Fruit fly (Drosophila melanogaster) whole organism, embryonic: ENCODE results near the gene CG12116.

Experiments
- Ada2b ChIP-seq: fragments of 200-800 bp; sonication (Bioruptor generic); IDR thresholded peaks from 2 replicates; pipeline ENCODE4 v1.3.6; 2022; ENCODE audit warnings: missing biosample characterization, missing genetic modification characterization
- B-H1 ChIP-seq: fragments of 200-800 bp; sonication (Bioruptor generic); IDR thresholded peaks from 3 replicates; pipeline ENCODE4 v1.3.6; 2022; ENCODE audit warnings: missing biosample characterization, missing genetic modification characterization
- Bdp1 ChIP-seq: fragments of 200-800 bp; sonication (Bioruptor generic); optimal IDR thresholded peaks from 3 replicates; lab custom pipeline; 2016; ENCODE audit warnings: missing biosample characterization, missing genetic modification characterization
- CG10147 ChIP-seq: fragments of 200-800 bp; sonication (Bioruptor generic); optimal IDR thresholded peaks from 2 replicates; lab custom pipeline; 2019; ENCODE audit warnings: missing biosample characterization, mild to moderate bottlenecking, missing genetic modification characterization, moderate library complexity
- CG10366 ChIP-seq: fragments of 200-800 bp; sonication (Bioruptor generic); IDR thresholded peaks from 2 replicates; pipeline ENCODE4 v1.3.6; 2022; ENCODE audit warnings: missing biosample characterization, missing genetic modification characterization
- CG10565 ChIP-seq: fragments of 200-800 bp; sonication (Bioruptor generic); optimal IDR thresholded peaks from 3 replicates; lab custom pipeline; 2016; ENCODE audit warnings: missing biosample characterization, mild to moderate bottlenecking, missing genetic modification characterization
- CG1233 ChIP-seq: fragments of 200-800 bp; sonication (Bioruptor generic); optimal IDR thresholded peaks from 4 replicates; lab custom pipeline; 2018; ENCODE audit warnings: missing biosample characterization, mild to moderate bottlenecking, missing genetic modification characterization
- CG12659 ChIP-seq: fragments of 200-800 bp; sonication (Bioruptor generic); optimal IDR thresholded peaks from 3 replicates; lab custom pipeline; 2017; ENCODE audit warnings: mild to moderate bottlenecking, missing biosample characterization, missing genetic modification reagents, missing genetic modification characterization
- CG13287 ChIP-seq: fragments of 200-800 bp; sonication (Bioruptor generic); IDR thresholded peaks from 2 replicates; pipeline ENCODE4 v1.3.6; 2022; ENCODE audit warnings: missing biosample characterization, missing genetic modification characterization; ENCODE audit not compliant: partially characterized antibody
- CG15601 ChIP-seq: fragments of 200-800 bp; sonication (Bioruptor generic); optimal IDR thresholded peaks from 3 replicates; lab custom pipeline; 2019; ENCODE audit warnings: missing biosample characterization, mild to moderate bottlenecking, missing genetic modification characterization, moderate library complexity
- CG16813 ChIP-seq: fragments of 200-800 bp; sonication (Bioruptor generic); IDR thresholded peaks from 3 replicates; pipeline ENCODE4 v1.3.6; 2022; ENCODE audit warnings: missing biosample characterization, missing genetic modification characterization; ENCODE audit not compliant: partially characterized antibody
- CG16815 ChIP-seq: fragments of 200-800 bp; sonication (Bioruptor generic); optimal IDR thresholded peaks from 3 replicates; lab custom pipeline; 2017; ENCODE audit warnings: missing biosample characterization, mild to moderate bottlenecking, missing genetic modification characterization
- CG2120 ChIP-seq: fragments of 200-800 bp; sonication (Bioruptor generic); optimal IDR thresholded peaks from 3 replicates; lab custom pipeline; 2016; ENCODE audit warnings: missing biosample characterization, missing genetic modification characterization
- CG2199 ChIP-seq: fragments of 200-800 bp; sonication (Bioruptor generic); IDR thresholded peaks from 3 replicates; pipeline ENCODE4 v1.3.6; 2022; ENCODE audit warnings: missing biosample characterization, missing genetic modification characterization
- CG2875 ChIP-seq: fragments of 200-800 bp; sonication (Bioruptor generic); optimal IDR thresholded peaks from 2 replicates; lab custom pipeline; 2017; ENCODE audit warnings: missing biosample characterization, mild to moderate bottlenecking, missing genetic modification characterization, missing genetic modification reagents
- CG31441 ChIP-seq: fragments of 200-800 bp; sonication (Bioruptor generic); IDR thresholded peaks from 2 replicates; pipeline ENCODE4 v1.3.6; 2022; ENCODE audit warnings: missing biosample characterization, missing genetic modification characterization
- CG5245 ChIP-seq: fragments of 200-800 bp; sonication (Bioruptor generic); optimal IDR thresholded peaks from 3 replicates; lab custom pipeline; 2016; ENCODE audit warnings: missing biosample characterization, missing genetic modification characterization
- CG9817 ChIP-seq: fragments of 200-800 bp; sonication (Bioruptor generic); optimal IDR thresholded peaks from 2 replicates; lab custom pipeline; 2018; ENCODE audit warnings: missing biosample characterization, mild to moderate bottlenecking, missing genetic modification characterization, moderate library complexity
- D19B ChIP-seq: fragments of 200-800 bp; sonication (Bioruptor generic); optimal IDR thresholded peaks from 2 replicates; lab custom pipeline; 2017; ENCODE audit warnings: missing biosample characterization, mild to moderate bottlenecking, missing genetic modification characterization
- Dfd ChIP-seq, 2 experiments: fragments of >200 bp; optimal IDR thresholded peaks; 2 replicates each; lab custom pipeline; 2017; ENCODE audit warnings: missing biosample characterization in 2 of 2, missing genetic modification characterization in 2 of 2
- Hand ChIP-seq: fragments of 200-800 bp; sonication (Bioruptor generic); optimal IDR thresholded peaks from 2 replicates; lab custom pipeline; 2017; ENCODE audit warnings: mild to moderate bottlenecking, missing biosample characterization, missing genetic modification reagents, missing genetic modification characterization
- Hmr ChIP-seq: fragments of 200-800 bp; sonication (Bioruptor generic); optimal IDR thresholded peaks from 3 replicates; lab custom pipeline; 2017; ENCODE audit warnings: mild to moderate bottlenecking, missing biosample characterization, missing genetic modification reagents, missing genetic modification characterization
- Hmx ChIP-seq: fragments of 200-800 bp; sonication (Bioruptor generic); optimal IDR thresholded peaks from 2 replicates; lab custom pipeline; 2016; ENCODE audit warnings: missing biosample characterization, missing genetic modification characterization
- Trl ChIP-seq, 3 experiments: fragments of >200 bp in 2 of 3; fragments of 200-800 bp in 1 of 3; sonication (Bioruptor generic) in 1 of 3; optimal IDR thresholded peaks; 2 replicates in 1 of 3; 3 replicates in 2 of 3; lab custom pipeline; 2016 to 2017; ENCODE audit warnings: missing biosample characterization in 1 of 3, missing genetic modification characterization in 1 of 3
- Usf ChIP-seq: fragments of 200-800 bp; sonication (Bioruptor generic); optimal IDR thresholded peaks from 2 replicates; lab custom pipeline; 2017; ENCODE audit warnings: missing genotype, missing biosample characterization, missing genetic modification characterization
- YL-1 ChIP-seq: fragments of 200-800 bp; sonication (Bioruptor generic); optimal IDR thresholded peaks from 3 replicates; lab custom pipeline; 2017; ENCODE audit warnings: missing biosample characterization, mild to moderate bottlenecking, missing genetic modification characterization
- ab ChIP-seq: fragments of 200-800 bp; sonication (Bioruptor generic); optimal IDR thresholded peaks from 2 replicates; lab custom pipeline; 2016; ENCODE audit warnings: missing biosample characterization, missing genetic modification characterization
- az2 ChIP-seq: fragments of 200-800 bp; sonication (Bioruptor generic); optimal IDR thresholded peaks from 3 replicates; lab custom pipeline; 2016; ENCODE audit warnings: missing biosample characterization, missing genetic modification characterization
- bsh ChIP-seq, 2 experiments: fragments of 200-800 bp; sonication (Bioruptor generic); optimal IDR thresholded peaks; 2 replicates each; lab custom pipeline; 2017 to 2018; ENCODE audit warnings: mild to moderate bottlenecking in 2 of 2, missing biosample characterization in 2 of 2, missing genetic modification characterization in 2 of 2, moderate library complexity in 1 of 2
- dati ChIP-seq: fragments of 200-800 bp; sonication (Bioruptor generic); IDR thresholded peaks from 2 replicates; pipeline ENCODE4 v1.3.6; 2022; ENCODE audit warnings: missing biosample characterization, missing genetic modification characterization
- ems ChIP-seq: fragments of 200-800 bp; sonication (Bioruptor generic); optimal IDR thresholded peaks from 3 replicates; lab custom pipeline; 2016; ENCODE audit warnings: missing biosample characterization, missing genetic modification characterization
- fd64A ChIP-seq: fragments of 200-800 bp; sonication (Bioruptor generic); optimal IDR thresholded peaks from 3 replicates; lab custom pipeline; 2018; ENCODE audit warnings: missing biosample characterization, mild to moderate bottlenecking, missing genetic modification characterization
- gfzf ChIP-seq: fragments of 200-800 bp; sonication (Bioruptor generic); optimal IDR thresholded peaks from 2 replicates; lab custom pipeline; 2016; ENCODE audit warnings: missing biosample characterization, mild to moderate bottlenecking, missing genetic modification characterization, moderate library complexity
- gsb ChIP-seq: fragments of 200-800 bp; sonication (Bioruptor generic); IDR thresholded peaks from 2 replicates; pipeline ENCODE4 v1.3.6; 2022; ENCODE audit warnings: missing biosample characterization, missing genetic modification characterization
- jing ChIP-seq: fragments of 200-800 bp; sonication (Bioruptor generic); optimal IDR thresholded peaks from 2 replicates; lab custom pipeline; 2018; ENCODE audit warnings: missing biosample characterization, mild to moderate bottlenecking, missing genetic modification characterization
- kni ChIP-seq: fragments of 200-800 bp; sonication (Bioruptor generic); optimal IDR thresholded peaks from 3 replicates; lab custom pipeline; 2017; ENCODE audit warnings: mild to moderate bottlenecking, missing biosample characterization, missing genetic modification reagents, missing genetic modification characterization
- lov ChIP-seq, 2 experiments: fragments of 200-800 bp in 1 of 2; fragments of >200 bp in 1 of 2; sonication (Bioruptor generic) in 1 of 2; IDR thresholded peaks in 1 of 2; optimal IDR thresholded peaks in 1 of 2; 2 replicates in 1 of 2; 3 replicates in 1 of 2; pipeline versions ENCODE4 v1.3.6 to Lab custom; 2017 to 2022; ENCODE audit warnings: missing biosample characterization in 1 of 2, missing genetic modification characterization in 1 of 2
- peb ChIP-seq: fragments of 200-800 bp; sonication (Bioruptor generic); IDR thresholded peaks from 2 replicates; pipeline ENCODE4 v1.3.6; 2022; ENCODE audit warnings: missing biosample characterization, missing genetic modification characterization
- pita ChIP-seq: fragments of 200-800 bp; sonication (Bioruptor generic); optimal IDR thresholded peaks from 2 replicates; lab custom pipeline; 2017; ENCODE audit warnings: missing biosample characterization, mild to moderate bottlenecking, missing genetic modification characterization
- pros ChIP-seq: fragments of 200-800 bp; sonication (Bioruptor generic); optimal IDR thresholded peaks from 3 replicates; lab custom pipeline; 2019; ENCODE audit warnings: missing biosample characterization, mild to moderate bottlenecking, missing genetic modification characterization, moderate library complexity
- run ChIP-seq: fragments of 200-800 bp; sonication (Bioruptor generic); optimal IDR thresholded peaks from 3 replicates; lab custom pipeline; 2018; ENCODE audit warnings: missing biosample characterization, mild to moderate bottlenecking, missing genetic modification characterization
- slou ChIP-seq: fragments of 200-800 bp; sonication (Bioruptor generic); optimal IDR thresholded peaks from 3 replicates; lab custom pipeline; 2016; ENCODE audit warnings: missing biosample characterization, missing genetic modification characterization
- tin ChIP-seq: fragments of 200-800 bp; sonication (Bioruptor generic); optimal IDR thresholded peaks from 3 replicates; lab custom pipeline; 2016; ENCODE audit warnings: missing biosample characterization, missing genetic modification characterization
- tll ChIP-seq, 2 experiments: fragments of 200-800 bp in 1 of 2; fragments of >200 bp in 1 of 2; sonication (Bioruptor generic) in 1 of 2; optimal IDR thresholded peaks; 2 replicates each; lab custom pipeline; 2017 to 2019; ENCODE audit warnings: missing biosample characterization in 2 of 2, missing genetic modification characterization in 2 of 2, mild to moderate bottlenecking in 1 of 2, moderate library complexity in 1 of 2
- toy ChIP-seq: fragments of 200-800 bp; sonication (Bioruptor generic); IDR thresholded peaks from 2 replicates; pipeline ENCODE4 v1.3.6; 2022; ENCODE audit warnings: missing biosample characterization, missing genetic modification characterization
- ttk ChIP-seq: fragments of 200-800 bp; sonication (Bioruptor generic); IDR thresholded peaks from 2 replicates; pipeline ENCODE4 v2.1.2; 2022; ENCODE audit warnings: missing biosample characterization, missing genetic modification characterization
- vfl ChIP-seq: fragments of 200-800 bp; sonication (Bioruptor generic); optimal IDR thresholded peaks from 2 replicates; lab custom pipeline; 2016; ENCODE audit warnings: missing biosample characterization, missing genetic modification characterization
- wek ChIP-seq: fragments of 200-800 bp; sonication (Bioruptor generic); optimal IDR thresholded peaks from 3 replicates; lab custom pipeline; 2018; ENCODE audit warnings: missing biosample characterization, mild to moderate bottlenecking, missing genetic modification characterization, moderate library complexity
- zf30C ChIP-seq: fragments of 200-800 bp; sonication (Bioruptor generic); optimal IDR thresholded peaks from 3 replicates; lab custom pipeline; 2018; ENCODE audit warnings: missing biosample characterization, mild to moderate bottlenecking, missing genetic modification characterization
- zfh1 ChIP-seq: fragments of 200-800 bp; sonication (Bioruptor generic); IDR thresholded peaks from 3 replicates; pipeline ENCODE4 v1.3.6; 2022; ENCODE audit warnings: missing biosample characterization, missing genetic modification characterization

CG12116 gene

DNA sequence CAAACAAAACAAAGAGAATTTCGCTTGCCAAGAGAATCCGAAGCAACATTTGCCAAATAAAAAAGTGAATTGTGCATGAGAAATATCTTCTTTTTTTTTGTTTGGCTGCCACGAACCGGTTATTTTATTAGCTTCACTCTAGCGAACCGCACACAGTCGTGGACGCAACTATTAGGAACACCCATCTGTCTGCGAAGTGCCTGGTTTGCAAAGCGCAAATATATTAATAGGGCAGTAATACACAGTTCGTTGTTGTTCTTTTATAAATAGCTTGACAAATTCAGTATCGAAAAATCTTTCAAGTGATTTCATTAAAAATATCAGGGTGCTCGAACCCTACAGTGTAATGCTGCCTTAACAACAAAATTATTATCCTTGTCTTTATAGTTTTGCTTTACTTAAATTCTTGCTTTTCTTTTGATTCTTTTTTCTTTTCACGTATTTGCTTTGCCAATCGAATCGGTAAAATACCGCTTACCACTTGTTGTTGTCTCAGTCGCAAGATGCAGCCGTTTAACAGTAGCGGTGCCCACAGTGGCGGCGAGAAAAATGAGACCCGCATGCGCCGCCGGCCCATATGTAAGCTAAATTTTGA, 22.7 kb upstream of the CG12116 start (continued):
- TF ChIP-seq D19B (GFP tag; lab: Kevin White, UChicago) (no peak), CG12659 (no peak), gsb (GFP tag; lab: Robert Waterston, UW) (no peak), fd64A (GFP tag; lab: Kevin White, UChicago) (no peak), pros (GFP tag; lab: Kevin White, UChicago) (no peak), CG10366 (GFP tag; lab: Robert Waterston, UW) (no peak), CG1233 (GFP tag; lab: Kevin White, UChicago) (no peak), slou (no peak), YL-1 (GFP tag; lab: Kevin White, UChicago) (no peak), CG9817 (tag; lab: Kevin White, UChicago) (no peak), gfzf (no peak), bsh (GFP tag; optimal IDR thresholded peaks at IDR 0.05; lab: Kevin White, UChicago) (peak in 1 of 2 experiments; percentile 56), Hmr (peak; percentile 13), kni (no peak), Trl (optimal IDR thresholded peaks at IDR 0.05; lab: Kevin White, UChicago) (no peak), Trl (GFP tag; optimal IDR thresholded peaks at IDR 0.05; lab: Kevin White, UChicago) (no peak), zf30C (GFP tag; lab: Kevin White, UChicago) (no peak), CG2199 (GFP tag; lab: Robert Waterston, UW) (no peak), CG2120 (GFP tag; lab: Kevin White, UChicago) (peak; percentile 36), toy (GFP tag; lab: Robert Waterston, UW) (no peak), CG2875 (GFP tag; lab: Kevin White, UChicago) (no peak), ems (GFP tag; lab: Kevin White, UChicago) (no peak), Hand (GFP tag; lab: Kevin White, UChicago) (no peak), peb (GFP tag; lab: Robert Waterston, UW) (no peak), CG16815 (no peak), az2 (GFP tag; lab: Kevin White, UChicago) (peak; percentile 38), Dfd (GFP tag; optimal IDR thresholded peaks at IDR 0.05; lab: Kevin White, UChicago) (no peak), dati (GFP tag; lab: Robert Waterston, UW) (no peak), zfh1 (GFP tag; lab: Robert Waterston, UW) (no peak), CG5245 (GFP tag; lab: Kevin White, UChicago) (no peak), run (no peak), Usf (GFP tag; lab: Kevin White, UChicago) (no peak), CG16813 (GFP tag; lab: Robert Waterston, UW) (no peak), ab (GFP tag; lab: Kevin White, UChicago) (no peak), CG10565 (GFP tag; lab: Kevin White, UChicago) (no peak), CG15601 (tag; lab: Kevin White, UChicago) (no peak), ttk (GFP tag; lab: Robert Waterston, UW) (no peak), wek (GFP tag; lab: Kevin White, UChicago) (no peak), CG13287 (GFP tag; lab: Robert Waterston, UW) (no peak), tin (peak; percentile 20), jing (no peak), B-H1 (GFP tag; lab: Robert Waterston, UW) (no peak), vfl (GFP tag; lab: Kevin White, UChicago) (no peak), Ada2b (GFP tag; lab: Robert Waterston, UW) (no peak), CG31441 (GFP tag; lab: Robert Waterston, UW) (no peak), Bdp1 (GFP tag; lab: Kevin White, UChicago) (no peak), tll (GFP tag; optimal IDR thresholded peaks at IDR 0.05; lab: Kevin White, UChicago) (no peak), CG10147 (no peak), pita (GFP tag; lab: Kevin White, UChicago) (no peak), Hmx (GFP tag; lab: Kevin White, UChicago) (no peak), lov (optimal IDR thresholded peaks at IDR 0.05; lab: Kevin White, UChicago) (no peak), lov (GFP tag; IDR thresholded peaks at IDR 0.05; lab: Robert Waterston, UW) (no peak)
